Fruit fly (Drosophila melanogaster): ENCODE data around the gene CG32277.

The CG32277 gene

DNA sequence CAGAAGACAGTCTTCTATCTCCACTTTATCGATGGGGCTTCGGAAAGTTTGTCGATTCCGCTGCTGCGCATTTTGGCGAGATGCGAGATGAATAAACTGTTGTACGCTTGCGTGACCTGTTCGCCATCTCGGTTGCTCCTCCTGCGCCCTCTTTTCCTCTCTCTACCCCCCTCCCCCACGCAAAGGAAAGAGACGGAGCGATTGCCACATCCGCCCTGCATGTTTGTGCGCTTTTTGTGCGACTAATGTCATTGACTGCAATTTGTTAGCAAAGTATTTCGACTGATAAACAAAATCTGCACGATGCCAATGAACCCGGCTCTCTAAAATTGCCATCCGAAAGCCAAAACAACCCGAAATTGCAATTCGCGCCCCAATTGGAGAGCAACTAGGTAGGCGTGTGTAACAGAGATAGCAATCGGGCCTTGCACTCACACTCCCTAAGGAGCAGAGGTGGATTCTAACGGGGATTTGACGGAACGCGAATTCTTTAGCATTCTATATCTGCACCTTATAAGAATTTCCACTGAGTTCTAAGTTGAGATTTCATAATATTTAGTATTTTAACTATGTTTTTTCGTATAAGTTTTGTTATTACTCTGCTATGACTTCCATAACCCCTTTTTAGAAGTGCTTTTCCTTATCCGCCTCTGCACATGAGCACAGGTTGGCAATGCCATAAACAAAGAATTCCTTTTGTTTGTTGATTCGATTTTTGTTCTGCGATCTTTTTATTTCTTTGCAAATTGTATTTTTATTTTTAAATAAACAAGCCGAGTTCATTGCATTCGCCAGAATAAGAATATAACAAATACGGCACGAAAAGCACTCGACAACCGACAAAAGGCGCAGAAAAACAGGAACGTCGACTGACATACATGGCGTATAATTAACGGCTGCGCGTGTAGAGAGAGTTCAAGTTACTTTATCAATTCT, 42.1 kb upstream of the CG32277 start, which contains the start of gene CG43389:
TSS of gene CG43389 (plus strand) at position 886 of the 936 bp plus-strand sequence.
- TF ChIP-seq Hr78 (GFP tag; optimal IDR thresholded peaks at IDR 0.05) = no peak
- peak; percentile 99 for TF ChIP-seq h (GFP tag; optimal IDR thresholded peaks at IDR 0.05)
- peak; percentile 98 for TF ChIP-seq dmrt93B (GFP tag; optimal IDR thresholded peaks at IDR 0.05)
- TF ChIP-seq psq (GFP tag; optimal IDR thresholded peaks at IDR 0.05) = peak; percentile 99
- peak; percentile 80 for TF ChIP-seq Dfd (GFP tag; optimal IDR thresholded peaks at IDR 0.05)
- no peak for TF ChIP-seq usp (GFP tag; optimal IDR thresholded peaks at IDR 0.05)
- TF ChIP-seq jim (GFP tag; optimal IDR thresholded peaks at IDR 0.05) = peak; percentile 52
- peak; percentile 97 for TF ChIP-seq sage (GFP tag; optimal IDR thresholded peaks at IDR 0.05)
- peak; percentile 99 for TF ChIP-seq OdsH (GFP tag; optimal IDR thresholded peaks at IDR 0.05)
- peak; percentile 99 for TF ChIP-seq ey (GFP tag; optimal IDR thresholded peaks at IDR 0.05)
- peak; percentile 97 for TF ChIP-seq tai (GFP tag; optimal IDR thresholded peaks at IDR 0.05)
- TF ChIP-seq CG32264 (GFP tag; optimal IDR thresholded peaks at IDR 0.05) = peak; percentile 96
- TF ChIP-seq Abd-B (GFP tag; optimal IDR thresholded peaks at IDR 0.05) = no peak
- TF ChIP-seq woc (GFP tag; optimal IDR thresholded peaks at IDR 0.05) = peak; percentile 91
- TF ChIP-seq Jra (GFP tag; optimal IDR thresholded peaks at IDR 0.05) = peak; percentile 97
- TF ChIP-seq Sp1 (GFP tag; optimal IDR thresholded peaks at IDR 0.05) = peak; percentile 100
- peak; percentile 100 for TF ChIP-seq rgr (GFP tag; optimal IDR thresholded peaks at IDR 0.05)
- peak; percentile 96 for TF ChIP-seq dsf (GFP tag; optimal IDR thresholded peaks at IDR 0.05; ENCODE audit: borderline replicate concordance)
- TF ChIP-seq N (GFP tag; optimal IDR thresholded peaks at IDR 0.05) = no peak
- TF ChIP-seq Myc (optimal IDR thresholded peaks at IDR 0.05) = no peak
- TF ChIP-seq Dif (GFP tag; optimal IDR thresholded peaks at IDR 0.05; ENCODE audit: partially characterized antibody) = peak; percentile 38
- TF ChIP-seq lola (GFP tag; optimal IDR thresholded peaks at IDR 0.05) = no peak
- TF ChIP-seq br (GFP tag; optimal IDR thresholded peaks at IDR 0.05) = peak; percentile 99
- TF ChIP-seq HLH106 (tag; optimal IDR thresholded peaks at IDR 0.05) = peak; percentile 99
- peak; percentile 94 for TF ChIP-seq CrebA (GFP tag; optimal IDR thresholded peaks at IDR 0.05; ENCODE audit: borderline replicate concordance)
- TF ChIP-seq dl (GFP tag; optimal IDR thresholded peaks at IDR 0.05; ENCODE audit: insufficient read depth in 1 of 2, partially characterized antibody in 2 of 2) = no peak
- peak; percentile 97 for TF ChIP-seq fru (GFP tag; optimal IDR thresholded peaks at IDR 0.05)
- TF ChIP-seq Hnf4 (GFP tag; optimal IDR thresholded peaks at IDR 0.05) = peak; percentile 99
- no peak for TF ChIP-seq pan (optimal IDR thresholded peaks at IDR 0.05)
- peak; percentile 97 for TF ChIP-seq GATAd (GFP tag; optimal IDR thresholded peaks at IDR 0.05)
- peak; percentile 98 for TF ChIP-seq Rel (GFP tag; optimal IDR thresholded peaks at IDR 0.05)
- TF ChIP-seq Rel (tag; optimal IDR thresholded peaks at IDR 0.05) = peak; percentile 78
- no peak for TF ChIP-seq Hr83 (GFP tag; optimal IDR thresholded peaks at IDR 0.05; ENCODE audit: poor library complexity, severe bottlenecking)
- TF ChIP-seq foxo (GFP tag; optimal IDR thresholded peaks at IDR 0.05) = peak; percentile 87 to 99
- TF ChIP-seq CG9705 (GFP tag; optimal IDR thresholded peaks at IDR 0.05) = peak; percentile 75
- no peak for TF ChIP-seq Vsx2 (GFP tag; optimal IDR thresholded peaks at IDR 0.05; ENCODE audit: partially characterized antibody)
- TF ChIP-seq Mio (GFP tag; optimal IDR thresholded peaks at IDR 0.05) = peak; percentile 89
- TF ChIP-seq sv (GFP tag; optimal IDR thresholded peaks at IDR 0.05) = no peak
- TF ChIP-seq brk (GFP tag; optimal IDR thresholded peaks at IDR 0.05) = peak; percentile 98

DNA sequence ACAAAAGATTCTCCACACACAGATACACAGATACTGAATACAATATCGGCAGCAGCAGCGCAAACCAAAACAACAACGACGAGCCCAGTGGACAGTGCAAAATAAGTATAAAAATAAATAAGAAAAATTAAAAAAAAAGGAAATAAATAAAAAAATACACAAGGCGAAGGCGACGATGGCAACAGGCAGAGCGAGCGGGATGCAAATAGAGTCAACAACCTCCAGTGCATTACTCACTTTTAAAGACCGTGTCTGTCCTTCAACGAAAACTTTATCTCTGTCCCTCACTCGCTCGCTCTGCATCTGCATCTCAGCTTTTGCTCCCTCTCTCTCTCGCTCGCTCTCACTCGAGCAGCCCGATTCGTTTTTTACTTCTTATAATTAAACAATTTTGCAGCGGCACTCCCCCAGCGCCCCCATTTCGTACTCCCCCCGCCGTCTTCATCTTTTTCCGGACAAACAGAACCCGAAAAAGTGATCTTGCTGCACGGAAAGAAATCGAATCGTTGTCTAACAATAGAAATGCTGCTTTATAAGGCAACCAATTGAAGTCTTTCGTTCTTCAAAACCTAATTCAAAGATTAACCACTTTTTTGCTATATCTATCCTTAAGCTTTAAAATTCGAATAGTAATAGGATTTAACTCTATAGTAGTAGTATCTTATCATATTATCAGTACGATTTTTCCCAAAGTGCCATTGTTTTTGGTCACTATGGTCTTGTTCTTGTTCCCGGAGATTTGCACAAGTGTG, 41.3 kb upstream of the CG32277 start:
- peak; percentile 25 for TF ChIP-seq GATAd (GFP tag; optimal IDR thresholded peaks at IDR 0.05)
- TF ChIP-seq Myc (optimal IDR thresholded peaks at IDR 0.05) = no peak
- TF ChIP-seq Hnf4 (GFP tag; optimal IDR thresholded peaks at IDR 0.05) = peak; percentile 58
- peak; percentile 97 for TF ChIP-seq sage (GFP tag; optimal IDR thresholded peaks at IDR 0.05)
- peak; percentile 96 for TF ChIP-seq fru (GFP tag; optimal IDR thresholded peaks at IDR 0.05)
- TF ChIP-seq Dfd (GFP tag; optimal IDR thresholded peaks at IDR 0.05) = no peak
- peak; percentile 89 for TF ChIP-seq Jra (GFP tag; optimal IDR thresholded peaks at IDR 0.05)
- TF ChIP-seq h (GFP tag; optimal IDR thresholded peaks at IDR 0.05) = peak; percentile 89
- peak; percentile 100 for TF ChIP-seq Rel (GFP tag; optimal IDR thresholded peaks at IDR 0.05)
- peak; percentile 91 for TF ChIP-seq Rel (tag; optimal IDR thresholded peaks at IDR 0.05)
- TF ChIP-seq CG32264 (GFP tag; optimal IDR thresholded peaks at IDR 0.05) = peak; percentile 82
- TF ChIP-seq CrebA (GFP tag; optimal IDR thresholded peaks at IDR 0.05; ENCODE audit: borderline replicate concordance) = peak; percentile 99
- TF ChIP-seq Hr78 (GFP tag; optimal IDR thresholded peaks at IDR 0.05) = no peak
- peak; percentile 73 for TF ChIP-seq dmrt93B (GFP tag; optimal IDR thresholded peaks at IDR 0.05)
- TF ChIP-seq woc (GFP tag; optimal IDR thresholded peaks at IDR 0.05) = peak; percentile 86
- TF ChIP-seq N (GFP tag; optimal IDR thresholded peaks at IDR 0.05) = no peak
- no peak for TF ChIP-seq sv (GFP tag; optimal IDR thresholded peaks at IDR 0.05)
- no peak for TF ChIP-seq lola (GFP tag; optimal IDR thresholded peaks at IDR 0.05)
- TF ChIP-seq foxo (GFP tag; optimal IDR thresholded peaks at IDR 0.05) = peak; percentile 74 to 95
- no peak for TF ChIP-seq usp (GFP tag; optimal IDR thresholded peaks at IDR 0.05)
- TF ChIP-seq ey (GFP tag; optimal IDR thresholded peaks at IDR 0.05) = peak; percentile 96
- no peak for TF ChIP-seq dsf (GFP tag; optimal IDR thresholded peaks at IDR 0.05; ENCODE audit: borderline replicate concordance)
- peak; percentile 63 for TF ChIP-seq Hr83 (GFP tag; optimal IDR thresholded peaks at IDR 0.05; ENCODE audit: poor library complexity, severe bottlenecking)
- TF ChIP-seq br (GFP tag; optimal IDR thresholded peaks at IDR 0.05) = peak; percentile 90
- TF ChIP-seq rgr (GFP tag; optimal IDR thresholded peaks at IDR 0.05) = peak; percentile 88
- peak; percentile 32 to 59 for TF ChIP-seq dl (GFP tag; optimal IDR thresholded peaks at IDR 0.05; ENCODE audit: insufficient read depth in 1 of 2, partially characterized antibody in 2 of 2)
- TF ChIP-seq brk (GFP tag; optimal IDR thresholded peaks at IDR 0.05) = peak; percentile 89
- peak; percentile 80 for TF ChIP-seq tai (GFP tag; optimal IDR thresholded peaks at IDR 0.05)
- TF ChIP-seq Dif (GFP tag; optimal IDR thresholded peaks at IDR 0.05; ENCODE audit: partially characterized antibody) = peak; percentile 61
- peak; percentile 85 for TF ChIP-seq OdsH (GFP tag; optimal IDR thresholded peaks at IDR 0.05)
- peak; percentile 69 for TF ChIP-seq CG9705 (GFP tag; optimal IDR thresholded peaks at IDR 0.05)
- TF ChIP-seq Sp1 (GFP tag; optimal IDR thresholded peaks at IDR 0.05) = peak; percentile 99
- TF ChIP-seq Abd-B (GFP tag; optimal IDR thresholded peaks at IDR 0.05) = no peak
- TF ChIP-seq pan (optimal IDR thresholded peaks at IDR 0.05) = no peak

All from whole organism, wandering third instar larva.